Worm (Caenorhabditis elegans): ENCODE results near the gene vha-8.

vha-8 gene

DNA sequence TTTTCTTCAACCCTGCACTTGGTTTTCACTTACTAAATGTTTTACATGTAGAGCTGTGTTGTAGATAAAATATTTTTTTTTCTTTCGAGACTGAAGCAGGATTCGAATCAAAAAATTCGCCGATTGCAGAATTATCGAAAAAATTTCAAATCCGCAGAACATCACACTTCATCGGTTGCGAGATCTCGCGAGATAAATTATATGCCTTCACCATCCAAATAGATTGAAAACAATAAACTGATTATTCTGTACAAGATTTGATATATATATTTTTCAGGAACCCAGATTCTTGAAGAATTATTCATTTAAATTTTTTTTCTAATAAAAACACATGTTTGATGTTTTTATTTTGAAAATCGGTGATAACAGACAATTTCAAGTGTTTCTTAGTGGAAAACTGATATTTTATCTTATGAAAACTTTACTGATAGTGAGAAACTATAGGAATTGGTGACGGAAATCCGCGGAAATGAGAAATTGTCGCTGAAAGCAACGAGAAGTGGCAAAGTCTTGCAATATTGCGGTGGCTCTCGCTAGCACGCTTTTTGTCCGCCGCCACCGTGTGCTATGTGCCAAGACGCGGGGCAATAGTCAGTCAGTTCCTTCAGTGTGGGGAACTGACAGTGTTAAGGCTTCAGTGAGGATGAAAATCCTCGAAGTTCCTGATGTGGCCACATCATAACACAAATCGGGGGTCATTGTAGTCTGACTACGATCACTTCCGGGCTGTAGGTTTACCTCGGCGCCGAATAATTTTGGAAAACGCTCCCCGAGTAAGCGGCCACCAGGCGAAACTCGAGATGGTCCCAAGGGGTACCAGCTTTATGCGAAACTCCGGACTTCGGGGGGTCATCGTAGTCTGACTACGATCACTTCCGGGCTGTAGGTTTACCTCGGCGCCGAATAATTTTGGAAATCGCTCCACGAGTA is 1.8 kb downstream of the vha-8 start:
- no peak for TF ChIP-seq mec-3 (tag; optimal IDR thresholded peaks at IDR 0.05; ENCODE audit: borderline replicate concordance)
- no peak for TF ChIP-seq hlh-6 (tag; optimal IDR thresholded peaks at IDR 0.05)
- no peak for TF ChIP-seq pag-3 (tag; optimal IDR thresholded peaks at IDR 0.05; ENCODE audit: borderline replicate concordance)
- TF ChIP-seq che-1 (tag; optimal IDR thresholded peaks at IDR 0.05): no peak
- TF ChIP-seq ahr-1 (tag; optimal IDR thresholded peaks at IDR 0.05): no peak
- no peak for TF ChIP-seq elt-2 (tag; optimal IDR thresholded peaks at IDR 0.05)
- TF ChIP-seq hlh-8 (tag; optimal IDR thresholded peaks at IDR 0.05): no peak
- no peak for TF ChIP-seq unc-42 (tag; optimal IDR thresholded peaks at IDR 0.05)
- TF ChIP-seq gmeb-2 (tag; optimal IDR thresholded peaks at IDR 0.05): no peak
- TF ChIP-seq unc-3 (GFP tag; conservative IDR thresholded peaks at IDR 0.05): no peak
- TF ChIP-seq unc-3 (tag; optimal IDR thresholded peaks at IDR 0.05): no peak
- no peak for TF ChIP-seq ceh-22 (tag; optimal IDR thresholded peaks at IDR 0.05)
- TF ChIP-seq ceh-14 (tag; optimal IDR thresholded peaks at IDR 0.05): no peak
- no peak for TF ChIP-seq odd-2 (tag; optimal IDR thresholded peaks at IDR 0.05)
- no peak for TF ChIP-seq sox-2 (GFP tag; IDR thresholded peaks at IDR 0.05)
- no peak for TF ChIP-seq lim-6 (tag; optimal IDR thresholded peaks at IDR 0.05)
- no peak for TF ChIP-seq F13H6.1 (tag; optimal IDR thresholded peaks at IDR 0.05)
- TF ChIP-seq rnt-1 (tag; optimal IDR thresholded peaks at IDR 0.05): no peak

DNA sequence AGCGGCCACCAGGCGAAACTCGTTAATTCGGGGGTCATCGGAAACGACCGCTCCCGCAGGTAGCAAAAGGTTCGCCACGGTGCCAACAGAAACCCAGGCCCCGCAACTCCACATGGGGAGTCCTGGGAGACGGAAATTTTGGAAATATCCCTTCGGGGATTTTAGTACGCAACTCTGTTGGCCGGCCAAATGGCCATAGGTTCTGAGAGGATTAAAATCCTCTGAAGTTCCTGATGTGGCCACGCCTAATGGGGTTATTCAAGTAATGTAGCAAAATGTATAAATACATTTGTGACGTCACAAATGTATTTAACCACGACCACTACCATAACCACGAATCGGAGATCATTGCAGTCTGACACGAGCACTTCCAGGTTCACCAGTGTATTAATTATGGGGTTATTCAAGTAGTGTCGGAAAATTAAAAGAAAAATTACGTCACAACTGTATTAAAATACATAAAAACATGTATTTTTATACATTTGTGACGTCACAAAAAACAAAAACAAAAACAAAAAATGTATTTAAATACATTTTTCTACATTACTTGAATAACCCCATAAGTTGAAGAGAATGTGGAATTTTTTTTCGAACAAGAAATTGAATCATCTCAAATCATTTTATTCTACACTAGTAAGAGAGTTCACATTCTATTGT is 2.6 kb downstream of the vha-8 start:
- TF ChIP-seq ceh-48 (tag; optimal IDR thresholded peaks at IDR 0.05) (no peak), pag-3 (tag; optimal IDR thresholded peaks at IDR 0.05; ENCODE audit: borderline replicate concordance) (no peak), elt-4 (tag; optimal IDR thresholded peaks at IDR 0.05) (no peak), zip-5 (tag; optimal IDR thresholded peaks at IDR 0.05) (no peak), unc-42 (tag; optimal IDR thresholded peaks at IDR 0.05) (no peak), ceh-19 (GFP tag; optimal IDR thresholded peaks at IDR 0.05) (no peak), T23F11.4 (GFP tag; optimal IDR thresholded peaks at IDR 0.05) (no peak), F13H6.1 (tag; optimal IDR thresholded peaks at IDR 0.05) (no peak), hlh-8 (tag; optimal IDR thresholded peaks at IDR 0.05) (no peak), ttx-3 (tag; optimal IDR thresholded peaks at IDR 0.05) (no peak)

DNA sequence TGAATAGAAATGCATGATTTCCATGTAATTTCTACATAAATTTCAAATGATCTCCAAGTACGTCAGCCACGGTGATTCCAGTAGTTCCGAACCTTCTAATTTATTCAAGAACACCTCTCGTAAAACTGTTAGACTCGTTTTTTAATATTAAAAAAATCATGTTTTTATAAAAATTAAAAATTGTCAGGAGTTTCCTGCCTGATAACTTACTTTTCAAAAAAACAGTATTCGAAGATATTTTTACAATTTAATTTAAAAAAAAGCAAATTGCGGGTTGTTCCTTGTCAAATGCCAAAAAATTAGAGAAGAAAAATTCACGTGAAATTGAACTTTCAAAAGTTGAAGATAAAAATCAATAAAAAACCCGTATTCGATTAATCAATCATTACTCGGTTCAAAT is 4.7 kb downstream of the vha-8 start, which contains the start of the genes C17H12.3 and C17H12.12:
TSS of gene C17H12.3 (minus strand) at position 101 of the 400 bp plus-strand sequence.
TSS of gene C17H12.12 (plus strand) at position 396 of the 400 bp plus-strand sequence.
- no peak for TF ChIP-seq ahr-1 (tag; optimal IDR thresholded peaks at IDR 0.05)
- TF ChIP-seq nhr-11 (tag; optimal IDR thresholded peaks at IDR 0.05): no peak
- TF ChIP-seq ceh-9 (tag; optimal IDR thresholded peaks at IDR 0.05): no peak
- no peak for TF ChIP-seq hlh-8 (tag; optimal IDR thresholded peaks at IDR 0.05)
- no peak for TF ChIP-seq ceh-22 (tag; optimal IDR thresholded peaks at IDR 0.05)
- no peak for TF ChIP-seq Y22D7AL.16 (tag; optimal IDR thresholded peaks at IDR 0.05)
- TF ChIP-seq syd-9 (tag; optimal IDR thresholded peaks at IDR 0.05): no peak
- no peak for TF ChIP-seq fkh-10 (GFP tag; optimal IDR thresholded peaks at IDR 0.05)
- no peak for TF ChIP-seq sdc-2 (tag; optimal IDR thresholded peaks at IDR 0.05)
- no peak for TF ChIP-seq fax-1 (tag; optimal IDR thresholded peaks at IDR 0.05)
- TF ChIP-seq dve-1 (tag; optimal IDR thresholded peaks at IDR 0.05): no peak
- no peak for TF ChIP-seq ceh-6 (GFP tag; optimal IDR thresholded peaks at IDR 0.05)
- TF ChIP-seq hlh-6 (tag; optimal IDR thresholded peaks at IDR 0.05): no peak
- TF ChIP-seq ama-1 (optimal IDR thresholded peaks at IDR 0.05): no peak
- no peak for TF ChIP-seq fkh-6 (tag; optimal IDR thresholded peaks at IDR 0.05)
- no peak for TF ChIP-seq ceh-19 (GFP tag; optimal IDR thresholded peaks at IDR 0.05)
- no peak for TF ChIP-seq pat-9 (tag; optimal IDR thresholded peaks at IDR 0.05)
- no peak for TF ChIP-seq eyg-1 (tag; optimal IDR thresholded peaks at IDR 0.05)
- TF ChIP-seq unc-86 (tag; optimal IDR thresholded peaks at IDR 0.05): no peak
